Worm (Caenorhabditis elegans) whole organism, midembryonic: ENCODE measurements around the gene F53E10.1.

Source experiments
- med-1 ChIP-seq: sonication (generic microtip); optimal IDR thresholded peaks from 2 replicates; lab custom pipeline; 2017; ENCODE audit warnings: missing genetic modification characterization, mild to moderate bottlenecking, missing compliant biosample characterization, antibody characterized with exemption, missing genetic modification reagents; ENCODE audit not compliant: insufficient read depth
- tab-1 ChIP-seq: fragments of 200-800 bp; sonication (Bioruptor generic); IDR thresholded peaks from 2 replicates; pipeline ENCODE4 v1.3.6; 2022; ENCODE audit warnings: missing genetic modification characterization, missing compliant biosample characterization

DNA sequence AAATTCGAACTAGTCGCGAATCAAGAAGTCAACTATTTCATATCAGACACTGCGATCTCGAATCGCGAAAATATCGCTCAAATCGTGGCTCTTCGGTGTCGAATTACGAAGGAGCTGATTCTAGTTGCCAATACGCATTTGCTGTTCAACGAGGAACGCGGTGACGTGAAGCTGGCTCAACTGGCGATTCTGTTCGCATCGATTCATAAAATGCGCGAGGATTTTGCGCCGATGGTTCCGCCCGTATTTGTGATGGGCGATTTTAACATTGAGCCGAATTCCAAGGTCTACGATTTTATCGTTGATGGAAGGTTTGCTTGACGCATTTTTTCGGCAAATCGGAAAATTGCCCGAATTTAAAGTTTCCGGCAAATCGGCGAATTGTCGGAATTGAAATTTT is 45.3 kb downstream of the F53E10.1 start:
- TF ChIP-seq med-1 (no peak), tab-1 (GFP tag; lab: Robert Waterston, UW) (no peak)
